Fruit fly (Drosophila melanogaster) whole organism, embryonic: Measurements from ENCODE around the gene sdt.

Source experiments
- Adf1 ChIP-seq: fragments of 200-800 bp; sonication (Bioruptor generic); IDR thresholded peaks from 2 replicates; pipeline ENCODE4 v1.3.6; 2022; ENCODE audit warnings: missing biosample characterization, missing genetic modification characterization
- CG1024 ChIP-seq: fragments of 200-800 bp; sonication (Bioruptor generic); IDR thresholded peaks from 2 replicates; pipeline ENCODE4 v1.3.6; 2022; ENCODE audit warnings: missing biosample characterization, missing genetic modification characterization
- CG10462 ChIP-seq: fragments of 200-800 bp; sonication (Bioruptor generic); optimal IDR thresholded peaks from 2 replicates; lab custom pipeline; 2016; ENCODE audit warnings: missing biosample characterization, missing genetic modification characterization
- CG10959 ChIP-seq: fragments of 200-800 bp; sonication (Bioruptor generic); IDR thresholded peaks from 2 replicates; pipeline ENCODE4 v1.3.6; 2022; ENCODE audit warnings: missing biosample characterization, missing genetic modification characterization
- CG10979 ChIP-seq: fragments of 200-800 bp; sonication (Bioruptor generic); optimal IDR thresholded peaks from 2 replicates; lab custom pipeline; 2018; ENCODE audit warnings: missing biosample characterization, mild to moderate bottlenecking, missing genetic modification characterization, moderate library complexity
- CG13424 ChIP-seq: fragments of 200-800 bp; sonication (Bioruptor generic); optimal IDR thresholded peaks from 2 replicates; lab custom pipeline; 2019; ENCODE audit warnings: missing biosample characterization, mild to moderate bottlenecking, missing genetic modification characterization, moderate library complexity
- CG14050 ChIP-seq: fragments of 200-800 bp; sonication (Bioruptor generic); IDR thresholded peaks from 3 replicates; pipeline ENCODE4 v1.3.6; 2022; ENCODE audit warnings: missing biosample characterization, missing genetic modification characterization
- CG1602 ChIP-seq: fragments of 200-800 bp; sonication (Bioruptor generic); optimal IDR thresholded peaks from 3 replicates; lab custom pipeline; 2016; ENCODE audit warnings: missing biosample characterization, missing genetic modification characterization
- CG17361 ChIP-seq: fragments of 200-800 bp; sonication (Bioruptor generic); IDR thresholded peaks from 3 replicates; pipeline ENCODE4 v1.3.6; 2022; ENCODE audit warnings: missing biosample characterization, missing genetic modification characterization
- CG2129 ChIP-seq: fragments of 200-800 bp; sonication (Bioruptor generic); IDR thresholded peaks from 2 replicates; pipeline ENCODE4 v1.3.6; 2022; ENCODE audit warnings: missing biosample characterization, missing genetic modification characterization; ENCODE audit not compliant: partially characterized antibody
- CG2678 ChIP-seq: fragments of 200-800 bp; sonication (Bioruptor generic); optimal IDR thresholded peaks from 3 replicates; lab custom pipeline; 2019; ENCODE audit warnings: missing biosample characterization, mild to moderate bottlenecking, missing genetic modification characterization, moderate library complexity
- CG31441 ChIP-seq: fragments of 200-800 bp; sonication (Bioruptor generic); IDR thresholded peaks from 2 replicates; pipeline ENCODE4 v1.3.6; 2022; ENCODE audit warnings: missing biosample characterization, missing genetic modification characterization
- CG33557 ChIP-seq: fragments of 200-800 bp; sonication (Bioruptor generic); optimal IDR thresholded peaks from 2 replicates; lab custom pipeline; 2019; ENCODE audit warnings: missing biosample characterization, mild to moderate bottlenecking, missing genetic modification characterization, moderate library complexity
- CG3726 ChIP-seq: fragments of 200-800 bp; sonication (Bioruptor generic); IDR thresholded peaks from 3 replicates; pipeline ENCODE4, ENCODE4 v1.3.6; 2022; ENCODE audit warnings: missing biosample characterization, missing genetic modification characterization
- CG42726 ChIP-seq: fragments of 200-800 bp; sonication (Bioruptor generic); IDR thresholded peaks from 2 replicates; pipeline ENCODE4 v1.3.6; 2022; ENCODE audit warnings: missing biosample characterization, missing genetic modification characterization; ENCODE audit not compliant: partially characterized antibody
- CG4424 ChIP-seq: fragments of 200-800 bp; sonication (Bioruptor generic); optimal IDR thresholded peaks from 3 replicates; lab custom pipeline; 2016; ENCODE audit warnings: missing biosample characterization, missing genetic modification characterization
- CG6791 ChIP-seq: fragments of 200-800 bp; sonication (Bioruptor generic); IDR thresholded peaks from 3 replicates; pipeline ENCODE4 v1.3.6; 2022; ENCODE audit warnings: missing biosample characterization, missing genetic modification characterization; ENCODE audit not compliant: partially characterized antibody
- CG6813 ChIP-seq: fragments of 200-800 bp; sonication (Bioruptor generic); optimal IDR thresholded peaks from 2 replicates; lab custom pipeline; 2017; ENCODE audit warnings: missing biosample characterization, missing genetic modification characterization, mild to moderate bottlenecking, moderate library complexity, missing genetic modification reagents
- CG7271 ChIP-seq: fragments of 200-800 bp; sonication (Bioruptor generic); optimal IDR thresholded peaks from 2 replicates; lab custom pipeline; 2018; ENCODE audit warnings: missing biosample characterization, mild to moderate bottlenecking, missing genetic modification characterization, moderate library complexity
- CG7556 ChIP-seq: fragments of 200-800 bp; sonication (Bioruptor generic); optimal IDR thresholded peaks from 2 replicates; lab custom pipeline; 2017; ENCODE audit warnings: missing biosample characterization, mild to moderate bottlenecking, missing genetic modification characterization
- Camta ChIP-seq: fragments of 200-800 bp; sonication (Bioruptor generic); optimal IDR thresholded peaks from 2 replicates; lab custom pipeline; 2016; ENCODE audit warnings: missing biosample characterization, missing genetic modification characterization
- Dek ChIP-seq: fragments of 200-800 bp; sonication (Bioruptor generic); optimal IDR thresholded peaks from 3 replicates; lab custom pipeline; 2019; ENCODE audit warnings: missing biosample characterization, mild to moderate bottlenecking, missing genetic modification characterization, moderate library complexity
- Dfd ChIP-seq, 2 experiments: fragments of >200 bp; optimal IDR thresholded peaks; 2 replicates each; lab custom pipeline; 2017; ENCODE audit warnings: missing biosample characterization in 2 of 2, missing genetic modification characterization in 2 of 2
- Dip3 ChIP-seq: fragments of 200-800 bp; sonication (Bioruptor generic); optimal IDR thresholded peaks from 3 replicates; lab custom pipeline; 2016; ENCODE audit warnings: missing biosample characterization, missing genetic modification characterization
- NFAT ChIP-seq: fragments of 200-800 bp; sonication (Bioruptor generic); IDR thresholded peaks from 2 replicates; pipeline ENCODE4 v1.3.6; 2022; ENCODE audit warnings: missing biosample characterization, missing genetic modification characterization
- Neu2 ChIP-seq: fragments of 200-800 bp; sonication (Bioruptor generic); optimal IDR thresholded peaks from 3 replicates; lab custom pipeline; 2016; ENCODE audit warnings: missing biosample characterization, missing genetic modification characterization, borderline replicate concordance
- Oli ChIP-seq: fragments of 200-800 bp; sonication (Bioruptor generic); optimal IDR thresholded peaks from 2 replicates; lab custom pipeline; 2018; ENCODE audit warnings: missing biosample characterization, mild to moderate bottlenecking, missing genetic modification characterization, moderate library complexity
- Spps ChIP-seq: fragments of 200-800 bp; sonication (Bioruptor generic); optimal IDR thresholded peaks from 2 replicates; lab custom pipeline; 2018; ENCODE audit warnings: missing biosample characterization, mild to moderate bottlenecking, missing genetic modification characterization
- Tbp ChIP-seq: fragments of >200 bp; optimal IDR thresholded peaks from 2 replicates; lab custom pipeline; 2018; ENCODE audit warnings: missing biosample characterization, missing genetic modification characterization
- Trl ChIP-seq, 3 experiments: fragments of >200 bp in 2 of 3; fragments of 200-800 bp in 1 of 3; sonication (Bioruptor generic) in 1 of 3; optimal IDR thresholded peaks; 2 replicates in 1 of 3; 3 replicates in 2 of 3; lab custom pipeline; 2016 to 2017; ENCODE audit warnings: missing biosample characterization in 1 of 3, missing genetic modification characterization in 1 of 3
- al ChIP-seq: fragments of 200-800 bp; sonication (Bioruptor generic); IDR thresholded peaks from 2 replicates; pipeline ENCODE4 v1.3.6; 2022; ENCODE audit warnings: missing biosample characterization, missing genetic modification characterization
- az2 ChIP-seq: fragments of 200-800 bp; sonication (Bioruptor generic); optimal IDR thresholded peaks from 3 replicates; lab custom pipeline; 2016; ENCODE audit warnings: missing biosample characterization, missing genetic modification characterization
- bab2 ChIP-seq: fragments of 200-800 bp; sonication (Bioruptor generic); optimal IDR thresholded peaks from 2 replicates; lab custom pipeline; 2016; ENCODE audit warnings: missing biosample characterization, missing genetic modification characterization
- btn ChIP-seq: fragments of 200-800 bp; sonication (Bioruptor generic); optimal IDR thresholded peaks from 2 replicates; lab custom pipeline; 2016; ENCODE audit warnings: missing biosample characterization, missing genetic modification characterization
- chm ChIP-seq: fragments of 200-800 bp; sonication (Bioruptor generic); IDR thresholded peaks from 2 replicates; pipeline ENCODE4 v1.3.6; 2022; ENCODE audit warnings: missing biosample characterization, missing genetic modification characterization
- corto ChIP-seq: fragments of 200-800 bp; sonication (Bioruptor generic); optimal IDR thresholded peaks from 2 replicates; lab custom pipeline; 2016; ENCODE audit warnings: missing biosample characterization, mild to moderate bottlenecking, missing genetic modification characterization, moderate library complexity
- dysf ChIP-seq: fragments of 200-800 bp; sonication (Bioruptor generic); IDR thresholded peaks from 3 replicates; pipeline ENCODE4 v1.3.6; 2022; ENCODE audit warnings: missing biosample characterization, missing genetic modification characterization
- gcm2 ChIP-seq: fragments of 200-800 bp; sonication (Bioruptor generic); optimal IDR thresholded peaks from 2 replicates; lab custom pipeline; 2016; ENCODE audit warnings: missing biosample characterization, missing genetic modification characterization
- grn ChIP-seq: fragments of 200-800 bp; sonication (Bioruptor generic); optimal IDR thresholded peaks from 3 replicates; lab custom pipeline; 2017; ENCODE audit warnings: missing biosample characterization, missing genetic modification characterization
- ham ChIP-seq: fragments of 200-800 bp; sonication (Bioruptor generic); IDR thresholded peaks from 2 replicates; pipeline ENCODE4 v1.3.6; 2022; ENCODE audit warnings: missing biosample characterization, missing genetic modification characterization
- knrl ChIP-seq: fragments of 200-800 bp; sonication (Bioruptor generic); IDR thresholded peaks from 3 replicates; pipeline ENCODE4 v1.3.6; 2022; ENCODE audit warnings: missing biosample characterization, missing genetic modification characterization; ENCODE audit not compliant: partially characterized antibody
- oc ChIP-seq: fragments of 200-800 bp; sonication (Bioruptor generic); optimal IDR thresholded peaks from 2 replicates; lab custom pipeline; 2018; ENCODE audit warnings: missing biosample characterization, mild to moderate bottlenecking, missing genetic modification characterization, moderate library complexity
- pzg ChIP-seq: fragments of 200-800 bp; sonication (Bioruptor generic); optimal IDR thresholded peaks from 3 replicates; lab custom pipeline; 2018; ENCODE audit warnings: missing biosample characterization, mild to moderate bottlenecking, missing genetic modification characterization, moderate library complexity
- run ChIP-seq: fragments of 200-800 bp; sonication (Bioruptor generic); optimal IDR thresholded peaks from 3 replicates; lab custom pipeline; 2018; ENCODE audit warnings: missing biosample characterization, mild to moderate bottlenecking, missing genetic modification characterization
- sens-2 ChIP-seq: fragments of 200-800 bp; sonication (Bioruptor generic); IDR thresholded peaks from 2 replicates; pipeline ENCODE4 v1.3.6; 2022; ENCODE audit warnings: missing biosample characterization, missing genetic modification characterization
- slp2 ChIP-seq: fragments of 200-800 bp; sonication (Bioruptor generic); optimal IDR thresholded peaks from 2 replicates; lab custom pipeline; 2016; ENCODE audit warnings: missing biosample characterization, missing genetic modification characterization
- trem ChIP-seq: fragments of 200-800 bp; optimal IDR thresholded peaks from 3 replicates; lab custom pipeline; 2019; ENCODE audit warnings: missing biosample characterization, mild to moderate bottlenecking, missing genetic modification characterization, moderate library complexity
- wor ChIP-seq: fragments of 200-800 bp; sonication (Bioruptor generic); IDR thresholded peaks from 2 replicates; pipeline ENCODE4 v1.3.6; 2022; ENCODE audit warnings: missing biosample characterization, missing genetic modification characterization

The sdt gene

DNA sequence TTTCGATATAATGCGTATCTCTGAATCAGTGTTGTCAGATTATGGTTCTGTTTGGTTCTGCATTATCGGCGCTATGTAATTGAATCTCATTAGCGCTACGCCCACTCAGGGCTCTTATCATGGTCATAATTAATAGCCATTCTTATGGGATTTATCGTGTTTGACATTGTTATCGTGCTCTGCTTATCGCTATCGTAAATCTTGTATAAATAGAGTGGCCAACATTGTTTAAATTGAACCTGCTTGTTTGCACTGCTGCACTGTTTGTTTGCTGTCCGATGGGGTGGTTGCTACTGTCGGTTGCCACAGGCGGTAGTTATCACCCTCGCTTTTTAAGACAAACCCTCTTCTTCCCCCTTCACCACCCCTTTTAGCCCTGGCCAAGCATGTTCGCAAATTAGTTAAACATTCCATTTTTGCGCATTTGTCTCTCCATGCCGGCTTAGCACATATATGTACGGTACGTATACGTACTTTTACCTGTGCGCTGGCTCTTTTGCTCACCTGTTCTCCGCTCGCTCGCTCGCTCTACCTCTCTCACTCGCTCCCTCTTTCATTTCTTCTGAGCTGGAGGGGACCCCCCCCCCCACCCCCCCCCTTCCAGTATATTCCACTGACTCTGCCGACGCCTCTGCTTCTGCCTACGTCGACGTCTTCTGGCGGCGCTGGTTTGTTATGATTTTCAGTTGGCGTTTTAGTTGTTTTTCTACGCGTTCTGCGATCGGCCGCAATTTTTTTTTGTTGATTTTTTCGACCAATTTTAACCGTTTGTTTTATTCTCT lies 51.8 kb downstream of the sdt start (continued):
- TF ChIP-seq wor (GFP tag; lab: Robert Waterston, UW) (no peak), pzg (GFP tag; lab: Kevin White, UChicago) (no peak), sens-2 (0 out of 2 replicates have a peak, but pooled peaks have one; percentile 30), Neu2 (no peak), CG10979 (peak; percentile 18), CG14050 (GFP tag; lab: Robert Waterston, UW) (0 out of 3 replicates have a peak, but pooled peaks have one; percentile 11), chm (GFP tag; lab: Robert Waterston, UW) (peak; percentile 54; the same call in 1 of the 2 replicates), Trl (optimal IDR thresholded peaks at IDR 0.05; lab: Kevin White, UChicago) (peak; percentile 31 to 39), Trl (GFP tag; optimal IDR thresholded peaks at IDR 0.05; lab: Kevin White, UChicago) (peak; percentile 45), CG33557 (GFP tag; lab: Kevin White, UChicago) (peak; percentile 68), bab2 (GFP tag; lab: Kevin White, UChicago) (peak; percentile 61), CG4424 (GFP tag; lab: Kevin White, UChicago) (peak; percentile 22), CG2129 (no peak), Adf1 (peak; percentile 98), CG17361 (GFP tag; lab: Robert Waterston, UW) (0 out of 3 replicates have a peak, but pooled peaks have one; percentile 16), Camta (GFP tag; lab: Kevin White, UChicago) (peak; percentile 43), grn (GFP tag; lab: Kevin White, UChicago) (peak; percentile 93), CG1602 (GFP tag; lab: Kevin White, UChicago) (peak; percentile 17), dysf (no peak), gcm2 (GFP tag; lab: Kevin White, UChicago) (no peak), slp2 (GFP tag; lab: Kevin White, UChicago) (peak; percentile 8), CG6813 (GFP tag; lab: Kevin White, UChicago) (peak; percentile 83), Oli (tag; lab: Kevin White, UChicago) (no peak), knrl (no peak), Dek (tag; lab: Kevin White, UChicago) (no peak), CG3726 (GFP tag; lab: Robert Waterston, UW) (no peak), CG31441 (GFP tag; lab: Robert Waterston, UW) (peak; percentile 43; the same call in 1 of the 2 replicates), CG7556 (GFP tag; lab: Kevin White, UChicago) (peak; percentile 47), btn (GFP tag; lab: Kevin White, UChicago) (peak; percentile 61), CG6791 (no peak), Dfd (GFP tag; optimal IDR thresholded peaks at IDR 0.05; lab: Kevin White, UChicago) (no peak), az2 (GFP tag; lab: Kevin White, UChicago) (no peak), Tbp (GFP tag; lab: Kevin White, UChicago) (no peak), corto (GFP tag; lab: Kevin White, UChicago) (no peak), CG2678 (tag; lab: Kevin White, UChicago) (peak; percentile 71), CG10462 (GFP tag; lab: Kevin White, UChicago) (peak; percentile 31), al (GFP tag; lab: Robert Waterston, UW) (no peak), CG7271 (tag; lab: Kevin White, UChicago) (no peak), trem (tag; lab: Kevin White, UChicago) (peak; percentile 4), Dip3 (GFP tag; lab: Kevin White, UChicago) (no peak), CG13424 (tag; lab: Kevin White, UChicago) (peak; percentile 39), CG10959 (GFP tag; lab: Robert Waterston, UW) (0 out of 2 replicates have a peak, but pooled peaks have one; percentile 35), CG42726 (GFP tag; lab: Robert Waterston, UW) (no peak), CG1024 (GFP tag; lab: Robert Waterston, UW) (peak; percentile 19; the same call in 1 of the 2 replicates), Spps (tag; lab: Kevin White, UChicago) (peak; percentile 39), oc (tag; lab: Kevin White, UChicago) (peak; percentile 46), run (tag; lab: Kevin White, UChicago) (peak; percentile 23), NFAT (GFP tag; lab: Robert Waterston, UW) (no peak), ham (GFP tag; lab: Robert Waterston, UW) (no peak)
